Worm (Caenorhabditis elegans): Measurements from ENCODE around the gene K06A9.3.

K06A9.3 gene

ce11 chrX:1512307-1512706 is 22.9 kb downstream of the K06A9.3 start:
- TF ChIP-seq lsy-2 (tag; optimal IDR thresholded peaks at IDR 0.05), result no peak

ce11 chrX:1504529-1505080 is 30.6 kb downstream of the K06A9.3 start:
- TF ChIP-seq gmeb-1 (tag; optimal IDR thresholded peaks at IDR 0.05) (peak; percentile 87), lin-13 (GFP tag; optimal IDR thresholded peaks at IDR 0.05) (peak; percentile 11), nhr-23 (tag; optimal IDR thresholded peaks at IDR 0.05) (peak; percentile 28), F13H6.1 (tag; optimal IDR thresholded peaks at IDR 0.05) (peak; percentile 87), peb-1 (tag; optimal IDR thresholded peaks at IDR 0.05) (no peak), nhr-21 (tag; optimal IDR thresholded peaks at IDR 0.05) (peak; percentile 93), ztf-1 (GFP tag; conservative IDR thresholded peaks at IDR 0.05) (no peak), ceh-16 (tag; optimal IDR thresholded peaks at IDR 0.05) (peak; percentile 42), dmd-4 (tag; optimal IDR thresholded peaks at IDR 0.05) (no peak), ceh-82 (tag; optimal IDR thresholded peaks at IDR 0.05) (no peak), mab-5 (tag; optimal IDR thresholded peaks at IDR 0.05) (no peak), sma-9 (GFP tag; optimal IDR thresholded peaks at IDR 0.05) (peak; percentile 95), sma-9 (tag; optimal IDR thresholded peaks at IDR 0.05) (no peak), snpc-4 (tag; optimal IDR thresholded peaks at IDR 0.05) (no peak), lin-11 (tag; optimal IDR thresholded peaks at IDR 0.05) (peak; percentile 87), nhr-77 (tag; optimal IDR thresholded peaks at IDR 0.05) (no peak), sma-3 (GFP tag; optimal IDR thresholded peaks at IDR 0.05) (peak; percentile 96), unc-55 (GFP tag; optimal IDR thresholded peaks at IDR 0.05) (no peak), mdl-1 (tag; optimal IDR thresholded peaks at IDR 0.05) (peak in 1 of 2 experiments; percentile 60), nhr-25 (tag; optimal IDR thresholded peaks at IDR 0.05) (peak; percentile 99), aly-2 (tag; optimal IDR thresholded peaks at IDR 0.05) (no peak), elt-3 (tag; optimal IDR thresholded peaks at IDR 0.05) (no peak), nhr-11 (tag; optimal IDR thresholded peaks at IDR 0.05) (no peak), nhr-12 (tag; optimal IDR thresholded peaks at IDR 0.05) (no peak), zag-1 (tag; optimal IDR thresholded peaks at IDR 0.05) (no peak), sem-4 (tag; optimal IDR thresholded peaks at IDR 0.05) (peak; percentile 53), ztf-4 (tag; optimal IDR thresholded peaks at IDR 0.05) (peak; percentile 80), R02D3.7 (tag; optimal IDR thresholded peaks at IDR 0.05) (no peak), nhr-6 (tag; optimal IDR thresholded peaks at IDR 0.05) (peak; percentile 84), mbf-1 (tag; optimal IDR thresholded peaks at IDR 0.05) (no peak), egl-27 (tag; optimal IDR thresholded peaks at IDR 0.05) (peak; percentile 75), C34F6.9 (tag; optimal IDR thresholded peaks at IDR 0.05) (peak; percentile 83), nhr-10 (tag; optimal IDR thresholded peaks at IDR 0.05) (peak; percentile 33), elt-1 (tag; optimal IDR thresholded peaks at IDR 0.05) (no peak), ama-1 (optimal IDR thresholded peaks at IDR 0.05) (peak; percentile 100), lsy-2 (tag; optimal IDR thresholded peaks at IDR 0.05) (peak; percentile 4 to 79), nhr-129 (tag; optimal IDR thresholded peaks at IDR 0.05) (peak; percentile 97), crh-2 (tag; optimal IDR thresholded peaks at IDR 0.05) (peak; percentile 81), ZK546.5 (tag; optimal IDR thresholded peaks at IDR 0.05) (no peak), blmp-1 (tag; optimal IDR thresholded peaks at IDR 0.05; ENCODE audit: insufficient read depth) (peak; percentile 17)

ce11 chrX:1503698-1504501 is 31.3 kb downstream of the K06A9.3 start:
- TF ChIP-seq egl-27 (tag; optimal IDR thresholded peaks at IDR 0.05) (no peak), gmeb-1 (tag; optimal IDR thresholded peaks at IDR 0.05) (peak; percentile 69), nhr-12 (tag; optimal IDR thresholded peaks at IDR 0.05) (no peak), ceh-82 (tag; optimal IDR thresholded peaks at IDR 0.05) (no peak), ztf-1 (GFP tag; conservative IDR thresholded peaks at IDR 0.05) (no peak), blmp-1 (tag; optimal IDR thresholded peaks at IDR 0.05; ENCODE audit: insufficient read depth) (peak; percentile 51), lin-13 (GFP tag; optimal IDR thresholded peaks at IDR 0.05) (peak; percentile 41), elt-3 (tag; optimal IDR thresholded peaks at IDR 0.05) (no peak), alr-1 (tag; optimal IDR thresholded peaks at IDR 0.05) (no peak), dmd-4 (tag; optimal IDR thresholded peaks at IDR 0.05) (no peak), nhr-6 (tag; optimal IDR thresholded peaks at IDR 0.05) (no peak), elt-1 (tag; optimal IDR thresholded peaks at IDR 0.05) (no peak), nhr-10 (tag; optimal IDR thresholded peaks at IDR 0.05) (no peak), Y55F3AM.14 (GFP tag; optimal IDR thresholded peaks at IDR 0.05) (peak; percentile 50), snpc-4 (tag; optimal IDR thresholded peaks at IDR 0.05) (no peak), mbf-1 (tag; optimal IDR thresholded peaks at IDR 0.05) (no peak), ceh-16 (tag; optimal IDR thresholded peaks at IDR 0.05) (no peak), unc-55 (GFP tag; optimal IDR thresholded peaks at IDR 0.05) (no peak), lin-39 (tag; optimal IDR thresholded peaks at IDR 0.05) (no peak), nhr-237 (tag; optimal IDR thresholded peaks at IDR 0.05) (no peak), sma-3 (GFP tag; optimal IDR thresholded peaks at IDR 0.05) (peak; percentile 73), sem-4 (tag; optimal IDR thresholded peaks at IDR 0.05) (peak; percentile 30), mdl-1 (tag; optimal IDR thresholded peaks at IDR 0.05) (no peak), nhr-25 (tag; optimal IDR thresholded peaks at IDR 0.05) (no peak), F13H6.1 (tag; optimal IDR thresholded peaks at IDR 0.05) (no peak), C34F6.9 (tag; optimal IDR thresholded peaks at IDR 0.05) (peak; percentile 58), lsy-2 (tag; optimal IDR thresholded peaks at IDR 0.05) (peak in 1 of 2 experiments; percentile 64), ztf-4 (tag; optimal IDR thresholded peaks at IDR 0.05) (peak; percentile 92), ama-1 (optimal IDR thresholded peaks at IDR 0.05) (peak; percentile 94), nhr-21 (tag; optimal IDR thresholded peaks at IDR 0.05) (peak; percentile 23), unc-39 (tag; optimal IDR thresholded peaks at IDR 0.05) (no peak), lin-11 (tag; optimal IDR thresholded peaks at IDR 0.05) (no peak), aly-2 (tag; optimal IDR thresholded peaks at IDR 0.05) (no peak), peb-1 (tag; optimal IDR thresholded peaks at IDR 0.05) (no peak)
